Fruit fly (Drosophila melanogaster) whole organism, embryonic: Measurements from ENCODE around the gene CG7231.

Experiments
- Abd-B ChIP-seq: fragments of 200-800 bp; sonication (Bioruptor generic); optimal IDR thresholded peaks from 2 replicates; lab custom pipeline; 2018; ENCODE audit warnings: missing biosample characterization, mild to moderate bottlenecking, missing genetic modification characterization, moderate library complexity
- C15 ChIP-seq: fragments of 200-800 bp; sonication (Bioruptor generic); IDR thresholded peaks from 3 replicates; pipeline ENCODE4 v1.3.6; 2022; ENCODE audit warnings: missing biosample characterization, missing genetic modification characterization
- maf-S ChIP-seq: fragments of 200-800 bp; sonication (Bioruptor generic); optimal IDR thresholded peaks from 2 replicates; lab custom pipeline; 2016; ENCODE audit warnings: missing biosample characterization, missing genetic modification characterization
- phol ChIP-seq: fragments of 200-800 bp; sonication (Bioruptor generic); optimal IDR thresholded peaks from 3 replicates; lab custom pipeline; 2018; ENCODE audit warnings: missing biosample characterization, mild to moderate bottlenecking, missing genetic modification characterization, moderate library complexity

- TF ChIP-seq maf-S (GFP tag; lab: Kevin White, UChicago) (no peak), Abd-B (GFP tag; lab: Kevin White, UChicago) (no peak), phol (no peak), C15 (no peak)
Observed at dm6 chr2L:7992654-7993053, 8.9 kb downstream of the CG7231 start.
